Worm (Caenorhabditis elegans): ENCODE measurements around the gene idhb-1.

DNA sequence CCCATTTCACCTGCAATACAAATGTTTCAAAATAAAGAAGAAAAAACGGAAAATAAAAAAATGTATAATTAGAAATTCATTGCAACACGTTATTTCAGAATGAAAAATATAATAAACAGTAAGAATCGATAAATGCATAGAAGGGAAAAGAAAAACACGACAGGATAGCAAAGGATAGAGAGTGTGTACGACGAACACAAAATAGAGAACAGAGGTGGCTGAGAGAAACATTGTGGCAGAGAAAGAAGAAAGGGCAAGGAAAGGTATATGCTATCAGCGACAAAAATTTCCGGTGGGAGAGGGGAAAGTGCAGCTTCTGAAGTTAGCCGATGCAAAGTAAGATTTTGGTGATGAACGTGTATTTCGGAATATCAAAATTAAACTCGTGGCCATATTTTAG, 48.0 kb downstream of the idhb-1 start, which contains the start of gene F28H6.6:
- TF ChIP-seq pqm-1 (tag; optimal IDR thresholded peaks at IDR 0.05) (no peak), hlh-30 (tag; optimal IDR thresholded peaks at IDR 0.05; ENCODE audit: insufficient read depth) (no peak), mxl-3 (GFP tag; optimal IDR thresholded peaks at IDR 0.05) (no peak), ceh-82 (tag; optimal IDR thresholded peaks at IDR 0.05) (no peak), jun-1 (tag; optimal IDR thresholded peaks at IDR 0.05) (no peak), R02D3.7 (tag; optimal IDR thresholded peaks at IDR 0.05) (no peak), dve-1 (tag; optimal IDR thresholded peaks at IDR 0.05; ENCODE audit: insufficient read depth) (peak; percentile 5), snpc-1.2 (GFP tag; IDR thresholded peaks at IDR 0.05) (no peak), F37D6.2 (tag; optimal IDR thresholded peaks at IDR 0.05) (no peak), egl-43 (GFP tag; IDR thresholded peaks at IDR 0.05) (no peak), ctbp-1 (GFP tag; IDR thresholded peaks at IDR 0.05) (no peak), ama-1 (optimal IDR thresholded peaks at IDR 0.05) (no peak)

All from whole organism, L4 larva.